Worm (Caenorhabditis elegans): ENCODE data around the gene Y116A8C.3.

Y116A8C.3 gene

DNA sequence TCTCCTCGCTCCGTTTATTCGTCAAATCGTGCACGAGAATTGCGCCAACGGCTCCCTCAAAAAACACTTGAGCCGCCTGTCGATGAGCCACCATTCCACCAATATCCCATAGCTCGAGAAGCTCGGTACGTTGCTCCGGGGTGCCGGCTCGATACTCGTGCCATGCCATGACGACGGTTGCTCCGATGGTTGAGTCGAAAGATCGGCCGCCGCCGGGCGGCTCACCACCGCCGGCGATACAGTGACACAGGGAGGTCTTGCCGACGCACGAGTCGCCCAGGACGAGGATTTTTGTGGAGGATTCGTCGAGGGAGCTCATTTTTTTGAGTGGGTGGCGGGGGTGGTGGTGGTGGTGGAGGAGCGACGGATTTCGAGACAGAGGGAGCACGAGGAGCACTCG lies 20.2 kb downstream of the Y116A8C.3 start:
- TF ChIP-seq W03F9.2 (tag; optimal IDR thresholded peaks at IDR 0.05), result no peak
- no peak for TF ChIP-seq him-1 (tag; optimal IDR thresholded peaks at IDR 0.05)
- no peak for TF ChIP-seq dao-5 (tag; optimal IDR thresholded peaks at IDR 0.05)

DNA sequence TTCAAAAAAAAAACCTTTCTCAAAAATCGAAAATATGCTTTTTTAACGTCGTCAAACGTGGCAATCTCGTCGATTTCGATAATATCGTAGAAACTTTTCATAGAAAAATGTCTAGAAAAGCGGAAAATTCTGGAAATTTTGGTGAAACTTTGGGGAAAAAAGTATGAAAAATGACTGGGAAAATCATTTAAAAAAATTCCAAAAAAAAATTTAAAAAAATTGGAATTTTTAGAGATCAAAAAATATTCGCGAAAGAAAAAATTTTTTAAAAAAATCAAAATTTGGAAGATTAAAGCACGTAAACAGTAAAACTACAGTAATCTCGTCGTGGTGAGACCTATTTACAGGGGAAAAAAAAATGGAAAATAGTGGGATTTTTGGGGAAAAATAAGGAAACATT lies 23.1 kb downstream of the Y116A8C.3 start, which contains the start of gene Y116A8C.10:
Gene Y116A8C.10 (minus strand): TSS at position 101 of the 400 bp plus-strand sequence.
- TF ChIP-seq him-1 (tag; optimal IDR thresholded peaks at IDR 0.05), result no peak
- no peak for TF ChIP-seq W03F9.2 (tag; optimal IDR thresholded peaks at IDR 0.05)
- no peak for TF ChIP-seq dao-5 (tag; optimal IDR thresholded peaks at IDR 0.05)

DNA sequence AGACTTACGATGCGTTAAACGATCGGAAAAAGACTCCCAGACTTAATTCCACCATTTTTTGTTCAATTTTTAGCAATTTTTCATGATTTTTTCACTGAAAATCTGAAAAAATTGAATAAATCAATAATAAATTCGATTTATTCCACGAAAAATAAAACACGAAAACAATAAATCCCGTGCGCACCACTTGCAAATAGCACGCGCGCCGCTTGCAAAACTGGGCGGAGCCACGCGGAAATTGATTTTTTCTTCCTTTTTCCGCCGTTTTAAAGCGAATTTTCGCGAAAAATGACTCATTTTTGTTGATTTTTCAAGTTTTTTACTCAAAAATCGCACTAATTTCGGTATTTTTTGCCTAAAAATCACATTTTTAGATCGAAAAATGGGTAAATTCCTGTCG lies 30.9 kb downstream of the Y116A8C.3 start, which contains the start of the genes Y116A8C.9 and arf-6:
Gene Y116A8C.9 (minus strand): TSS at position 55 of the 400 bp plus-strand sequence.
Gene arf-6 (plus strand): TSS at position 375 of the 400 bp plus-strand sequence.
- TF ChIP-seq W03F9.2 (tag; optimal IDR thresholded peaks at IDR 0.05) (peak; percentile 59), dao-5 (tag; optimal IDR thresholded peaks at IDR 0.05) (no peak), him-1 (tag; optimal IDR thresholded peaks at IDR 0.05) (peak; percentile 3)

DNA sequence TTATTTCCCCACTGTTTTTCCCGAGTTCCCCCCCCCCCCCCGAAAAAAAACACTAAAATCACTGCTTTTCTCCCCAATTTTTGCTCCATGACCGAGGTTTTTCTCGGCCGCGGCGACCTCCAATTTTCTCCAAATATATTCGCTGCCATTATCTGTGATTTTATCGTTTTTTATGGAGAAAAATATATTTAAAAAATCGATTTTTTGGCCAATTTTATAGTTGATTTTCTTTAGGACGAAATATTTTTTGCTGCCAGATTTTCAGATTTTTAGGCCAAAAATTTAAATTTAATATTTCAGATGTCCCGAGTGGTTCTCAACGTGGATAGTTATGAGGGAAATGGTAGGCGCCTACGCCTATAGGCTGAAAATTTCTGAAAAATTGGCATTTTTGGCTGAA lies 33.9 kb downstream of the Y116A8C.3 start, which contains the start of gene rad-54.B:
Gene rad-54.B (plus strand): TSS at position 301 of the 400 bp plus-strand sequence.
- TF ChIP-seq dao-5 (tag; optimal IDR thresholded peaks at IDR 0.05), result no peak
- TF ChIP-seq W03F9.2 (tag; optimal IDR thresholded peaks at IDR 0.05), result no peak
- no peak for TF ChIP-seq him-1 (tag; optimal IDR thresholded peaks at IDR 0.05)

DNA sequence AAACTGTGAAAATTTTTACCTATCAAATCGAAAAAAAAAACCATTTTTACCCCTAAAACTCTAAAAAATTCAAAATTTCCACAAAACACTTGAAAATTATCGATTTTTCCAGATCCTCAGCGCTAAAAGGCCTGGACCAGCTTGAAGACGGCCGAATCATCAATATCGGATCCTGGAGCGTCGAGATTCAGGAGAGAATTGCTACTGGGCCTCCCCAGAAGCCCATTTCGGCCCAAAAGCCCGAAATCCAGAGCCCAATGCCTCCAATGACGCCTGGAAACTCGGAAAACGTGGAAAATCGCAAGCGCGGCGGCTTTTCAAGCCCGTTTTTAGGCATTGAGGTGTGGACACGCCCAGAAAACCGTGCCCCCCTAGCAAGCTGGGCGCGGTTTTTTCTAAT lies 36.5 kb downstream of the Y116A8C.3 start:
- TF ChIP-seq dao-5 (tag; optimal IDR thresholded peaks at IDR 0.05) (no peak), W03F9.2 (tag; optimal IDR thresholded peaks at IDR 0.05) (no peak), him-1 (tag; optimal IDR thresholded peaks at IDR 0.05) (no peak)

DNA sequence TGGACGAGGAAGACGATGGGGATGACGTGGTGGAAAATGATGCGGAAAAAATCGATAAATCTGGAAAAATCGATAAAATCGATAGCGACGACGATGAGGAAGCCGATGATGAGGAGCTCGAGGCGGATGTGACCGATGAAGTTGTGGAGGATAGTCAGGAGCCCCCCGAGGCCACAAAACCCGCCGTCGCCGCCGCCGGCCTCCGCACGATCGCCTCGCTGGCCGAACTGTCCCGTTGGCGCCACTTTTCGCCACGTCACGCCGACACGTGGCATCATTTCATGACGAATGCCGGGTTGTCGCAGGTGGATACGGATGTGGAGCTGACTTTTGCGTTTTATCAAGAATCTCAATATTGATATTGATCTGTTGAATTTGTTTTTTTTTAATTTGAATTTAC lies 46.6 kb downstream of the Y116A8C.3 start:
- TF ChIP-seq W03F9.2 (tag; optimal IDR thresholded peaks at IDR 0.05) (no peak), him-1 (tag; optimal IDR thresholded peaks at IDR 0.05) (no peak), dao-5 (tag; optimal IDR thresholded peaks at IDR 0.05) (no peak)

Measured in whole organism, L4/young adult.